Fruit fly (Drosophila melanogaster): ENCODE measurements around the gene Mettl3.
A peak's percentile ranks its signal among the peaks of the same experiment; 100 is the strongest.

Gene Mettl3

DNA sequence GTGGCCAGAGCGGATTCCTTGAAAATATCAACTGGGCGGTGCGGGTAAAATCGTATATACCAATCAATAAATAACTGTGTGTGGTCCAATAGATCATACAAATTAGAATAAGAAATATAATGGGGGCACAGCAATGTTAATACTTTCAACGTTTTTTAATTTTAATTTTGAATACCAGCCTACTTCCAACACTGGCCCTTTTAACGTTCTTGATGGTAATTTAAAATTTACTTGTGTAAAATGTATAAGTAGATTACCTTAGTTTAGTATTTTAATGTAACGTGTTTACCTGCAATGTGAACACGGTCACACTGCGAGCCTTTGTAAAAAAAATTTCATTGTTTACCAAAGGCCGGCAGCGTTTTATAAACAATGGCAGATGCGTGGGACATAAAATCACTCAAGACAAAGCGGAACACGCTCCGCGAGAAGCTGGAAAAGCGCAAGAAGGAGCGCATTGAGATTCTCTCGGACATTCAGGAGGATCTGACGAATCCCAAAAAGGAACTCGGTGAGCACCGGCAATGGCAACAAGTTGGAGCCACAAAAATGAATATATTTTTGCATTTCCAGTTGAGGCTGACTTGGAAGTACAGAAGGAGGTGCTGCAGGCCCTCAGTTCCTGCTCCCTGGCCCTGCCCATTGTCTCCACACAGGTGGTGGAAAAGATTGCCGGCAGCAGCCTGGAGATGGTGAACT, at the start of gene Mettl3, which contains the start of gene KrT95D (continued):
- no peak for TF ChIP-seq Fer1 (GFP tag; optimal IDR thresholded peaks at IDR 0.05)
- no peak for TF ChIP-seq CG10979 (tag; optimal IDR thresholded peaks at IDR 0.05)
- TF ChIP-seq Dad (GFP tag; optimal IDR thresholded peaks at IDR 0.05): peak; percentile 10
- no peak for TF ChIP-seq CG18764 (GFP tag; optimal IDR thresholded peaks at IDR 0.05)
- no peak for TF ChIP-seq CG1024 (GFP tag; IDR thresholded peaks at IDR 0.05)
- TF ChIP-seq inv (GFP tag; IDR thresholded peaks at IDR 0.05; ENCODE audit: partially characterized antibody): no peak
- no peak for TF ChIP-seq CG8359 (GFP tag; optimal IDR thresholded peaks at IDR 0.05; ENCODE audit: borderline replicate concordance)
- 0 out of 3 replicates have a peak, but pooled peaks have one; percentile 35 for TF ChIP-seq CG14860 (GFP tag; IDR thresholded peaks at IDR 0.05; ENCODE audit: partially characterized antibody)
- no peak for TF ChIP-seq Jarid2 (GFP tag; optimal IDR thresholded peaks at IDR 0.05)
- no peak for TF ChIP-seq nau (GFP tag; optimal IDR thresholded peaks at IDR 0.05)
- no peak for TF ChIP-seq Ada2b (GFP tag; IDR thresholded peaks at IDR 0.05)
- TF ChIP-seq exex (tag; optimal IDR thresholded peaks at IDR 0.05): no peak
- no peak for TF ChIP-seq PHDP (tag; optimal IDR thresholded peaks at IDR 0.05)
- no peak for TF ChIP-seq CG6683 (GFP tag; optimal IDR thresholded peaks at IDR 0.05)
- TF ChIP-seq CG10147 (GFP tag; optimal IDR thresholded peaks at IDR 0.05): no peak
- no peak for TF ChIP-seq dmrt99B (tag; optimal IDR thresholded peaks at IDR 0.05)
- no peak for TF ChIP-seq chm (GFP tag; IDR thresholded peaks at IDR 0.05)
- TF ChIP-seq Hmx (GFP tag; optimal IDR thresholded peaks at IDR 0.05): no peak
- TF ChIP-seq pb (GFP tag; optimal IDR thresholded peaks at IDR 0.05): no peak
- no peak for TF ChIP-seq CG13894 (tag; optimal IDR thresholded peaks at IDR 0.05)
- no peak for TF ChIP-seq CG18262 (tag; optimal IDR thresholded peaks at IDR 0.05)
- TF ChIP-seq Doc3 (GFP tag; IDR thresholded peaks at IDR 0.05; ENCODE audit: partially characterized antibody): no peak
- TF ChIP-seq pum (GFP tag; optimal IDR thresholded peaks at IDR 0.05): no peak
- no peak for TF ChIP-seq CG11723 (GFP tag; optimal IDR thresholded peaks at IDR 0.05)
- TF ChIP-seq jumu (GFP tag; optimal IDR thresholded peaks at IDR 0.05): no peak
- TF ChIP-seq eve (GFP tag; optimal IDR thresholded peaks at IDR 0.05): no peak
- TF ChIP-seq CrebB (tag; optimal IDR thresholded peaks at IDR 0.05): no peak
- TF ChIP-seq ab (GFP tag; optimal IDR thresholded peaks at IDR 0.05): no peak
- TF ChIP-seq H15 (GFP tag; IDR thresholded peaks at IDR 0.05): no peak
- peak; percentile 45 for TF ChIP-seq Dp (GFP tag; optimal IDR thresholded peaks at IDR 0.05)
- TF ChIP-seq Atf-2 (GFP tag; optimal IDR thresholded peaks at IDR 0.05): no peak
- no peak for TF ChIP-seq CG10462 (GFP tag; optimal IDR thresholded peaks at IDR 0.05)
- no peak for TF ChIP-seq pita (GFP tag; optimal IDR thresholded peaks at IDR 0.05)
- no peak for TF ChIP-seq Mrtf (GFP tag; IDR thresholded peaks at IDR 0.05)
- peak; percentile 50; the same call in 1 of the 2 replicates for TF ChIP-seq MBD-R2 (GFP tag; IDR thresholded peaks at IDR 0.05)
- TF ChIP-seq CG13287 (GFP tag; IDR thresholded peaks at IDR 0.05; ENCODE audit: partially characterized antibody): peak; percentile 49
- TF ChIP-seq CG12659 (GFP tag; optimal IDR thresholded peaks at IDR 0.05): peak; percentile 83
- TF ChIP-seq CG8924 (tag; optimal IDR thresholded peaks at IDR 0.05): peak; percentile 37
- TF ChIP-seq CG4707 (GFP tag; optimal IDR thresholded peaks at IDR 0.05): no peak
- no peak for TF ChIP-seq Sox100B (GFP tag; optimal IDR thresholded peaks at IDR 0.05)
- no peak for TF ChIP-seq CG6765 (GFP tag; optimal IDR thresholded peaks at IDR 0.05)
- no peak for TF ChIP-seq jigr1 (GFP tag; IDR thresholded peaks at IDR 0.05)
- TF ChIP-seq ham (GFP tag; IDR thresholded peaks at IDR 0.05): no peak
- TF ChIP-seq wek (GFP tag; optimal IDR thresholded peaks at IDR 0.05): no peak
- TF ChIP-seq CG31224 (GFP tag; IDR thresholded peaks at IDR 0.05): no peak
- no peak for TF ChIP-seq nom (GFP tag; optimal IDR thresholded peaks at IDR 0.05)
- peak; percentile 59 for TF ChIP-seq CG32772 (GFP tag; IDR thresholded peaks at IDR 0.05)
- TF ChIP-seq al (GFP tag; IDR thresholded peaks at IDR 0.05): no peak
- TF ChIP-seq row (GFP tag; IDR thresholded peaks at IDR 0.05): no peak
- TF ChIP-seq pros (GFP tag; optimal IDR thresholded peaks at IDR 0.05): no peak

All from whole organism, embryonic.